Worm (Caenorhabditis elegans) whole organism, late embryonic: Measurements from ENCODE around the gene set-4.

Experiments
- C38D4.7 ChIP-seq: fragments of 200-800 bp; sonication (Bioruptor generic); optimal IDR thresholded peaks from 2 replicates; lab custom pipeline; 2018; ENCODE audit warnings: mild to moderate bottlenecking, missing genetic modification characterization, moderate library complexity, missing compliant biosample characterization
- F13H6.1 ChIP-seq: sonication (generic microtip); optimal IDR thresholded peaks from 2 replicates; lab custom pipeline; 2016; ENCODE audit warnings: missing genetic modification characterization, missing compliant biosample characterization
- T23F11.4 ChIP-seq: fragments of 200-800 bp; sonication (Bioruptor generic); optimal IDR thresholded peaks from 2 replicates; lab custom pipeline; 2018; ENCODE audit warnings: mild to moderate bottlenecking, missing genetic modification characterization, missing compliant biosample characterization
- Y22D7AL.16 ChIP-seq: sonication (generic microtip); optimal IDR thresholded peaks from 2 replicates; lab custom pipeline; 2016; ENCODE audit warnings: missing genetic modification characterization, missing compliant biosample characterization
- ahr-1 ChIP-seq: sonication (generic microtip); optimal IDR thresholded peaks from 2 replicates; lab custom pipeline; 2016; ENCODE audit warnings: missing genetic modification characterization, missing compliant biosample characterization
- ama-1 ChIP-seq: fragments of 150-350 bp; optimal IDR thresholded peaks from 2 replicates; lab custom pipeline; 2014
- ceh-14 ChIP-seq: sonication (generic microtip); optimal IDR thresholded peaks from 2 replicates; lab custom pipeline; 2016; ENCODE audit warnings: missing genotype, missing genetic modification characterization, missing compliant biosample characterization
- ceh-19 ChIP-seq: fragments of 200-800 bp; sonication (Bioruptor generic); optimal IDR thresholded peaks from 2 replicates; lab custom pipeline; 2018; ENCODE audit warnings: mild to moderate bottlenecking, missing genetic modification characterization, missing compliant biosample characterization
- ceh-30 ChIP-seq: fragments of 150-350 bp; optimal IDR thresholded peaks from 2 replicates; lab custom pipeline; 2014; ENCODE audit warnings: missing biosample characterization, missing genetic modification characterization
- ceh-34 ChIP-seq: sonication (generic microtip); optimal IDR thresholded peaks from 2 replicates; lab custom pipeline; 2016; ENCODE audit warnings: mild to moderate bottlenecking, missing genetic modification characterization, missing compliant biosample characterization
- ceh-45 ChIP-seq: fragments of 200-800 bp; sonication (Bioruptor generic); IDR thresholded peaks from 2 replicates; pipeline ENCODE4 v1.3.6; 2022; ENCODE audit warnings: missing genetic modification reagents, missing genetic modification characterization, missing compliant biosample characterization
- ceh-48 ChIP-seq: sonication (generic microtip); optimal IDR thresholded peaks from 2 replicates; lab custom pipeline; 2016; ENCODE audit warnings: missing genetic modification characterization, inconsistent platforms, missing compliant biosample characterization
- ceh-6 ChIP-seq: fragments of 200-800 bp; sonication (Bioruptor generic); optimal IDR thresholded peaks from 2 replicates; lab custom pipeline; 2018; ENCODE audit warnings: mild to moderate bottlenecking, missing genetic modification characterization, missing compliant biosample characterization
- dmd-4 ChIP-seq: sonication (generic microtip); optimal IDR thresholded peaks from 2 replicates; lab custom pipeline; 2016; ENCODE audit warnings: borderline replicate concordance, missing genetic modification characterization, missing compliant biosample characterization
- dve-1 ChIP-seq: sonication (generic microtip); optimal IDR thresholded peaks from 2 replicates; lab custom pipeline; 2017; ENCODE audit warnings: antibody characterized with exemption, mild to moderate bottlenecking, missing genetic modification characterization, missing compliant biosample characterization
- elt-2 ChIP-seq: sonication (generic microtip); optimal IDR thresholded peaks from 2 replicates; lab custom pipeline; 2016; ENCODE audit warnings: missing genetic modification reagents, missing genetic modification characterization, missing compliant biosample characterization
- ets-4 ChIP-seq: sonication (generic microtip); optimal IDR thresholded peaks from 2 replicates; lab custom pipeline; 2016; ENCODE audit warnings: missing genetic modification characterization, missing compliant biosample characterization
- gmeb-2 ChIP-seq: sonication (generic microtip); optimal IDR thresholded peaks from 2 replicates; lab custom pipeline; 2016; ENCODE audit warnings: missing genetic modification characterization, inconsistent platforms, missing compliant biosample characterization
- hlh-13 ChIP-seq: fragments of 200-800 bp; sonication (Bioruptor generic); optimal IDR thresholded peaks from 2 replicates; lab custom pipeline; 2018; ENCODE audit warnings: mild to moderate bottlenecking, missing genetic modification characterization, missing compliant biosample characterization
- hlh-30 ChIP-seq: sonication (generic microtip); optimal IDR thresholded peaks from 2 replicates; lab custom pipeline; 2017; ENCODE audit warnings: antibody characterized with exemption, missing genetic modification characterization, missing compliant biosample characterization; ENCODE audit not compliant: insufficient read depth
- hlh-8 ChIP-seq: sonication (generic microtip); optimal IDR thresholded peaks from 2 replicates; lab custom pipeline; 2016; ENCODE audit warnings: missing genotype, missing genetic modification characterization, missing compliant biosample characterization
- lim-6 ChIP-seq: sonication (generic microtip); optimal IDR thresholded peaks from 2 replicates; lab custom pipeline; 2016; ENCODE audit warnings: missing genetic modification characterization, missing compliant biosample characterization
- lin-11 ChIP-seq: fragments of 200-800 bp; sonication (Bioruptor generic); optimal IDR thresholded peaks from 2 replicates; lab custom pipeline; 2018; ENCODE audit warnings: mild to moderate bottlenecking, missing genetic modification characterization, missing compliant biosample characterization
- mec-3 ChIP-seq: sonication (generic microtip); optimal IDR thresholded peaks from 2 replicates; lab custom pipeline; 2016; ENCODE audit warnings: borderline replicate concordance, missing genetic modification characterization, missing compliant biosample characterization
- npax-4 ChIP-seq: sonication (generic microtip); optimal IDR thresholded peaks from 2 replicates; lab custom pipeline; 2016; ENCODE audit warnings: missing genetic modification characterization, missing compliant biosample characterization
- pag-3 ChIP-seq: sonication (generic microtip); optimal IDR thresholded peaks from 2 replicates; lab custom pipeline; 2016; ENCODE audit warnings: missing compliant biosample characterization, missing genetic modification characterization, borderline replicate concordance
- pax-1 ChIP-seq: fragments of 150-350 bp; optimal IDR thresholded peaks from 2 replicates; lab custom pipeline; 2014; ENCODE audit warnings: missing biosample characterization, missing genetic modification characterization
- pha-2 ChIP-seq: sonication (generic microtip); optimal IDR thresholded peaks from 2 replicates; lab custom pipeline; 2017; ENCODE audit warnings: mild to moderate bottlenecking, missing genetic modification characterization, missing compliant biosample characterization
- pha-4 ChIP-seq: fragments of 150-350 bp; optimal IDR thresholded peaks from 2 replicates; lab custom pipeline; 2018; ENCODE audit warnings: missing biosample characterization, missing genetic modification reagents, missing genetic modification characterization
- pqm-1 ChIP-seq: sonication (generic microtip); optimal IDR thresholded peaks from 2 replicates; lab custom pipeline; 2016; ENCODE audit warnings: missing genetic modification characterization, missing compliant biosample characterization
- pros-1 ChIP-seq: fragments of 150-350 bp; optimal IDR thresholded peaks from 2 replicates; lab custom pipeline; 2014; ENCODE audit warnings: missing biosample characterization, missing genetic modification reagents, missing genetic modification characterization
- ref-2 ChIP-seq: sonication (generic microtip); optimal IDR thresholded peaks from 2 replicates; lab custom pipeline; 2016; ENCODE audit warnings: missing genetic modification characterization, missing compliant biosample characterization
- rnt-1 ChIP-seq: sonication (generic microtip); optimal IDR thresholded peaks from 2 replicates; lab custom pipeline; 2016; ENCODE audit warnings: missing genetic modification characterization, missing compliant biosample characterization
- syd-9 ChIP-seq: sonication (generic microtip); optimal IDR thresholded peaks from 2 replicates; lab custom pipeline; 2016; ENCODE audit warnings: mild to moderate bottlenecking, missing genetic modification characterization, moderate library complexity, missing compliant biosample characterization
- unc-55 ChIP-seq: sonication (generic microtip); optimal IDR thresholded peaks from 2 replicates; lab custom pipeline; 2017; ENCODE audit warnings: missing biosample characterization, missing genetic modification reagents, missing genetic modification characterization
- unc-86 ChIP-seq: sonication (generic microtip); optimal IDR thresholded peaks from 2 replicates; lab custom pipeline; 2016; ENCODE audit warnings: missing genetic modification characterization, missing compliant biosample characterization
- ztf-16 ChIP-seq: sonication (generic microtip); optimal IDR thresholded peaks from 2 replicates; lab custom pipeline; 2017; ENCODE audit warnings: missing genetic modification characterization, missing compliant biosample characterization

Gene set-4

DNA sequence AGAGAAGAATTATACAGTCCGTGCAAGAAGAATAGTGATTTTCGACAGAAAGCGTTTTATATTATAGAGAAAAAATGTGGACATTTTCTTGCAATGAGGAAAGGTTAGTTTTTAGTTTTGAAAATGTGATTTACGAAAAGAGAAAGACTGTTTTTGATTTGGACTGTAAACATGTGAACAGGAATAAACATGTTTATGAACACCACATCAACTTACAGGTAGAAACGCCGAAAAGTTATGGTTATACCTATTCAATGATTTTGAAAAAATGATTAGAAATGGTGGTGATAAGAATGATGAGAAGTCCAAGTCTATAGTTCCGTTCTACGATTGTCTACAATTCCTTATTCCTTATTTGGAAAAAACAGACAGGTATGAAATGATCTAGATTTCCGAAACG lies 13.4 kb upstream of the set-4 start:
- TF ChIP-seq ama-1 (lab: Kevin White, UChicago) (no peak), ahr-1 (tag; lab: Kevin White, UChicago) (no peak), lin-11 (tag; lab: Kevin White, UChicago) (no peak), elt-2 (tag; lab: Kevin White, UChicago) (no peak), ref-2 (tag; lab: Kevin White, UChicago) (no peak), ceh-6 (GFP tag; lab: Kevin White, UChicago) (no peak), F13H6.1 (tag; lab: Kevin White, UChicago) (no peak), syd-9 (tag; lab: Kevin White, UChicago) (no peak), ceh-34 (tag; lab: Kevin White, UChicago) (no peak), Y22D7AL.16 (tag; lab: Kevin White, UChicago) (no peak)

DNA sequence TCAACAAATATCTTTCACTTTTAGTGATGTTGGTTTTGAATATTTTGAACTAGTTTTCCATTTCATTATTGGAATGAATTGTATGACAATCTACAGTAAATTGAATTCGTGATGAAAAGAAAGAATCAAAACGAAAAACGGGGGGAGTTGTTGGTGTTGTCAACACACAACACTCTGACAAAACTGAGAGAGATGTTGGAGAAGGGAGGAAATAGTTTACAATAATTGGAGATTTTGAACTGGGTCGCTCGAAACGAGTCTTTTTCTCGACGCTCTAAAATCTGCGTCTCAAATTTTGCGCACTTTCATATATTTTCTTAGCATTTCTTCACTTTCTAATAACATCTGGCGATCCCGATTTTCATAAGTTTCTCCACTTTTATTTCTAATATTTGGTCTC lies 12.8 kb upstream of the set-4 start, which contains the start of gene txt-18:
Gene txt-18, plus strand, starts transcription at position 180 of the 400 bp plus-strand sequence.
- no peak for TF ChIP-seq ceh-30 (tag; lab: Kevin White, UChicago)
- TF ChIP-seq mec-3 (tag; lab: Kevin White, UChicago) = no peak
- no peak for TF ChIP-seq hlh-30 (tag; lab: Kevin White, UChicago)
- TF ChIP-seq gmeb-2 (tag; lab: Kevin White, UChicago) = no peak
- TF ChIP-seq elt-2 (tag; lab: Kevin White, UChicago) = no peak
- no peak for TF ChIP-seq dve-1 (tag; lab: Kevin White, UChicago)
- no peak for TF ChIP-seq ztf-16
- no peak for TF ChIP-seq pqm-1
- TF ChIP-seq syd-9 (tag; lab: Kevin White, UChicago) = no peak
- no peak for TF ChIP-seq pag-3 (tag; lab: Kevin White, UChicago)
- TF ChIP-seq unc-86 (tag; lab: Kevin White, UChicago) = no peak
- TF ChIP-seq lim-6 (tag; lab: Kevin White, UChicago) = no peak
- TF ChIP-seq ets-4 (tag; lab: Kevin White, UChicago) = no peak
- no peak for TF ChIP-seq ceh-48 (tag; lab: Kevin White, UChicago)
- TF ChIP-seq npax-4 = no peak
- TF ChIP-seq unc-55 (GFP tag; lab: Kevin White, UChicago) = no peak
- no peak for TF ChIP-seq pha-2 (tag; lab: Kevin White, UChicago)
- TF ChIP-seq rnt-1 (tag; lab: Kevin White, UChicago) = no peak
- no peak for TF ChIP-seq hlh-8
- TF ChIP-seq, all 69 proteins: peak for 0

DNA sequence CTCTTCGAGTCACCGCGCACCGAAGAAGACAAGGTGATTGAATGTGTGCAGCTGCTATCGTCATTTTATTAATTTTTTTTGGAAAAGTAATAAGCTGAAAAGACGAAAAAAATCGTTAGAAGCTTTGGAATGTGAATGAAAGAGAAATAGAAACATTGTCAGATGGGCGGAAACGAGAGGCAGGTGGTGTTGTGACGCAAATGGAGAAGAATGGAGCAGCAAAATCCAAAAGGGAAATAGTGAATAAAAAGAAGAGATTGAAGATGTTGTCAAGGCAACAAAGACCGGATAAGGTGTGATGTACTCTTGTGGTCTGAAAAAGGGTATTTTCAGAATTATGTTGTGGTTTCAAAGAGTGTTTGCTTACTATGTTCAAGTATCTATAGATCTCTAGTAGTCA lies 11.3 kb upstream of the set-4 start:
- TF ChIP-seq ceh-19 (GFP tag; lab: Kevin White, UChicago) (no peak), ceh-45 (GFP tag; lab: Robert Waterston, UW) (no peak), pax-1 (no peak), ets-4 (tag; lab: Kevin White, UChicago) (no peak), Y22D7AL.16 (tag; lab: Kevin White, UChicago) (no peak), syd-9 (tag; lab: Kevin White, UChicago) (no peak), pha-2 (tag; lab: Kevin White, UChicago) (no peak), pqm-1 (no peak), T23F11.4 (GFP tag; lab: Kevin White, UChicago) (no peak), dmd-4 (tag; lab: Kevin White, UChicago) (no peak), pha-4 (tag; lab: Kevin White, UChicago) (no peak), ceh-14 (no peak), hlh-13 (GFP tag; lab: Kevin White, UChicago) (no peak), ceh-6 (GFP tag; lab: Kevin White, UChicago) (no peak), pros-1 (tag; lab: Kevin White, UChicago) (no peak), C38D4.7 (GFP tag; lab: Kevin White, UChicago) (no peak), rnt-1 (tag; lab: Kevin White, UChicago) (no peak)
